Fruit fly (Drosophila melanogaster): ENCODE data around the gene milt.

Gene milt

DNA sequence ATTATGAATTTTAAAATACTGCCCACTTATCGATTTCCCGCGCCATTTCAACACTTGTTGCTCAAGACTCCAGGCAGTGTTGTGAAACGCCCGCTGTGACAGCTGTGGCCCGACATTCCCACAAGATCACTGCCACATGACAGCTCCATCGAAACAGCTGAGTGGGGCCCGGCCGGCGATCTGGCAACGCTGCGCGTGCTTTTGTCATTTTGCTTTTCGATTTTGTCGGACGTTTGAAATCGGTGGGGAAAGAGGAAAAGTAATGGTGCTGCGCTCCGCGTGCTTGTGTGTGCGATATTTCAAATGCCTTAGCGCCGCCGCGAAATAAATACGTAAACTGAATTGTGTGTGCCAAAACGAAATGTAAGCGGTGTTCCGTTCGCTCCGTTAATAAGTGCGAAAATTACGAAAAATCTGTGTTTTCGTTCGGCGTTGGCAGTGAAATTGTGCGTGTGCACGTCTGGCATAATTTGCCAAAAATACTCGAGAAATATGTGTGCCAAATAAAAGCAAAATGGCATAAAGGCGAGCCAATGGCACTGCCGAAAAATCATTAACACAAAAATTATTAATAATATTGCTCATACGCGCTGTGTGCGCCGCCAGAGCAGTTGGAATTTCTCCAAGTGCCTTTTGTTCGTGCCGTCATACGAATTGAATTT is 4.7 kb downstream of the milt start (continued):
- peak; percentile 47; the same call in 1 of the 2 replicates for TF ChIP-seq inv (GFP tag; IDR thresholded peaks at IDR 0.05; ENCODE audit: partially characterized antibody)
- no peak for TF ChIP-seq sc (optimal IDR thresholded peaks at IDR 0.05)
- TF ChIP-seq sc (GFP tag; optimal IDR thresholded peaks at IDR 0.05): no peak
- TF ChIP-seq hkb (optimal IDR thresholded peaks at IDR 0.05): no peak
- TF ChIP-seq hkb (GFP tag; IDR thresholded peaks at IDR 0.05): peak; percentile 25; the same call in 1 of the 2 replicates
- TF ChIP-seq CG4707 (GFP tag; optimal IDR thresholded peaks at IDR 0.05): peak; percentile 13
- TF ChIP-seq CG11560 (tag; IDR thresholded peaks at IDR 0.05): no peak
- peak; percentile 58 for TF ChIP-seq gem (tag; optimal IDR thresholded peaks at IDR 0.05)
- TF ChIP-seq E2f1 (GFP tag; IDR thresholded peaks at IDR 0.05): peak; percentile 6
- no peak for TF ChIP-seq h (optimal IDR thresholded peaks at IDR 0.05)
- no peak for TF ChIP-seq en (GFP tag; optimal IDR thresholded peaks at IDR 0.05)
- peak; percentile 44 for TF ChIP-seq lbe (GFP tag; optimal IDR thresholded peaks at IDR 0.05)
- TF ChIP-seq tgo (GFP tag; IDR thresholded peaks at IDR 0.05): peak; percentile 46
- TF ChIP-seq hbn (GFP tag; IDR thresholded peaks at IDR 0.05; ENCODE audit: partially characterized antibody): peak; percentile 59
- TF ChIP-seq CG3726 (GFP tag; IDR thresholded peaks at IDR 0.05): 0 out of 3 replicates have a peak, but pooled peaks have one; percentile 52
- TF ChIP-seq zf30C (GFP tag; optimal IDR thresholded peaks at IDR 0.05): peak; percentile 9
- TF ChIP-seq eyg (GFP tag; optimal IDR thresholded peaks at IDR 0.05): no peak
- TF ChIP-seq CG10209 (GFP tag; optimal IDR thresholded peaks at IDR 0.05): peak; percentile 31
- peak; percentile 35 for TF ChIP-seq so (GFP tag; IDR thresholded peaks at IDR 0.05)
- TF ChIP-seq jigr1 (GFP tag; IDR thresholded peaks at IDR 0.05): 0 out of 3 replicates have a peak, but pooled peaks have one; percentile 61
- TF ChIP-seq CG13123 (GFP tag; optimal IDR thresholded peaks at IDR 0.05): peak; percentile 51
- TF ChIP-seq tll (GFP tag; optimal IDR thresholded peaks at IDR 0.05): peak in 1 of 2 experiments; percentile 2
- peak; percentile 20 for TF ChIP-seq CG18619 (GFP tag; optimal IDR thresholded peaks at IDR 0.05)
- peak; percentile 17 for TF ChIP-seq p53 (GFP tag; optimal IDR thresholded peaks at IDR 0.05)
- peak; percentile 98 for TF ChIP-seq scrt (GFP tag; optimal IDR thresholded peaks at IDR 0.05)
- TF ChIP-seq ftz-f1 (GFP tag; optimal IDR thresholded peaks at IDR 0.05): peak; percentile 62
- peak; percentile 75 for TF ChIP-seq slbo (GFP tag; IDR thresholded peaks at IDR 0.05)
- TF ChIP-seq phol (tag; optimal IDR thresholded peaks at IDR 0.05): peak; percentile 21
- peak; percentile 97 for TF ChIP-seq CG10267 (tag; optimal IDR thresholded peaks at IDR 0.05)
- TF ChIP-seq H2.0 (GFP tag; IDR thresholded peaks at IDR 0.05): no peak; the same call in none of the 2 replicates
- peak; percentile 31 for TF ChIP-seq Xbp1 (GFP tag; optimal IDR thresholded peaks at IDR 0.05)
- peak; percentile 13 for TF ChIP-seq CG9797 (GFP tag; optimal IDR thresholded peaks at IDR 0.05)
- peak; percentile 91 for TF ChIP-seq ato (GFP tag; IDR thresholded peaks at IDR 0.05; ENCODE audit: partially characterized antibody)
- TF ChIP-seq pho (GFP tag; optimal IDR thresholded peaks at IDR 0.05): peak; percentile 40
- peak; percentile 7 for TF ChIP-seq odd (GFP tag; optimal IDR thresholded peaks at IDR 0.05)
- TF ChIP-seq dysf (GFP tag; IDR thresholded peaks at IDR 0.05): peak; percentile 58
- TF ChIP-seq YL-1 (GFP tag; optimal IDR thresholded peaks at IDR 0.05): peak; percentile 61
- peak; percentile 95 for TF ChIP-seq Med (GFP tag)
- TF ChIP-seq pzg (GFP tag; optimal IDR thresholded peaks at IDR 0.05): peak; percentile 99
- peak; percentile 47 for TF ChIP-seq ems (GFP tag; optimal IDR thresholded peaks at IDR 0.05)
- no peak for TF ChIP-seq yki (optimal IDR thresholded peaks at IDR 0.05)
- TF ChIP-seq kay (GFP tag; optimal IDR thresholded peaks at IDR 0.05): no peak
- peak; percentile 29; the same call in 1 of the 3 replicates for TF ChIP-seq CG14860 (GFP tag; IDR thresholded peaks at IDR 0.05; ENCODE audit: partially characterized antibody)
- TF ChIP-seq jing (GFP tag; optimal IDR thresholded peaks at IDR 0.05): no peak
- peak; percentile 12 for TF ChIP-seq gcm (GFP tag; optimal IDR thresholded peaks at IDR 0.05)
- peak; percentile 45 for TF ChIP-seq chn (GFP tag; optimal IDR thresholded peaks at IDR 0.05)
- TF ChIP-seq Lhr (GFP tag; optimal IDR thresholded peaks at IDR 0.05): peak; percentile 73
- TF ChIP-seq CG15269 (tag; optimal IDR thresholded peaks at IDR 0.05): peak; percentile 23
- TF ChIP-seq CG1024 (GFP tag; IDR thresholded peaks at IDR 0.05): no peak; the same call in 1 of the 2 replicates
- TF ChIP-seq NfI (GFP tag; optimal IDR thresholded peaks at IDR 0.05): peak; percentile 27
